Worm (Caenorhabditis elegans): ENCODE results near the gene ZK856.4.

The ZK856.4 gene

ce11 chrV:10145653-10146052 is 37.4 kb upstream of the ZK856.4 start, which contains the start of gene C51E3.9:
C51E3.9 (plus strand) TSS chrV:10145953.
- TF ChIP-seq lin-35 (GFP tag; optimal IDR thresholded peaks at IDR 0.05) (no peak), B0019.2 (GFP tag; conservative IDR thresholded peaks at IDR 0.05) (no peak), K12H6.12 (tag; optimal IDR thresholded peaks at IDR 0.05) (no peak), egl-44 (GFP tag; IDR thresholded peaks at IDR 0.05) (no peak), tbx-9 (tag; optimal IDR thresholded peaks at IDR 0.05; ENCODE audit: borderline replicate concordance) (no peak), pha-4 (tag; optimal IDR thresholded peaks at IDR 0.05) (no peak), ceh-91 (GFP tag; IDR thresholded peaks at IDR 0.05) (no peak)

- TF ChIP-seq bed-2 (GFP tag; IDR thresholded peaks at IDR 0.05), result no peak
- TF ChIP-seq ceh-79 (tag; optimal IDR thresholded peaks at IDR 0.05), result no peak
- TF ChIP-seq ztf-25 (GFP tag; IDR thresholded peaks at IDR 0.05), result no peak
- TF ChIP-seq Y53F4B.3 (GFP tag; IDR thresholded peaks at IDR 0.05), result no peak
These were observed 36.3 kb upstream of the ZK856.4 start for ce11 chrV:10146787-10147186.

ce11 chrV:10148352-10148751 is 34.7 kb upstream of the ZK856.4 start, which contains the start of gene srsx-26:
srsx-26 (plus strand) TSS chrV:10148652.
- TF ChIP-seq dox-1 (GFP tag; IDR thresholded peaks at IDR 0.05), result no peak
- TF ChIP-seq nhr-120 (GFP tag; IDR thresholded peaks at IDR 0.05), result no peak
- TF ChIP-seq F57A8.1 (GFP tag; optimal IDR thresholded peaks at IDR 0.05), result no peak

ce11 chrV:10149728-10150127 is 33.4 kb upstream of the ZK856.4 start, which contains the start of gene srsx-27:
srsx-27 (plus strand) TSS chrV:10150028.
- TF ChIP-seq repo-1 (tag; optimal IDR thresholded peaks at IDR 0.05), result no peak
- no peak for TF ChIP-seq C06A6.2 (GFP tag; conservative IDR thresholded peaks at IDR 0.05)
- no peak for TF ChIP-seq F22D6.2 (tag; optimal IDR thresholded peaks at IDR 0.05)
- no peak for TF ChIP-seq Y67H2A.10 (GFP tag; conservative IDR thresholded peaks at IDR 0.05)
- TF ChIP-seq F10E7.11 (tag; optimal IDR thresholded peaks at IDR 0.05), result no peak
- no peak for TF ChIP-seq F49E8.2 (tag; optimal IDR thresholded peaks at IDR 0.05; ENCODE audit: insufficient read depth)
- no peak for TF ChIP-seq somi-1 (GFP tag; optimal IDR thresholded peaks at IDR 0.05)
- TF ChIP-seq ztf-28 (GFP tag; IDR thresholded peaks at IDR 0.05), result no peak
- no peak for TF ChIP-seq athp-1 (tag; optimal IDR thresholded peaks at IDR 0.05)
- TF ChIP-seq snpc-1.1 (tag; optimal IDR thresholded peaks at IDR 0.05; ENCODE audit: insufficient read depth), result no peak
- no peak for TF ChIP-seq tbp1 (GFP tag; optimal IDR thresholded peaks at IDR 0.05)
- no peak for TF ChIP-seq chd-7 (tag; optimal IDR thresholded peaks at IDR 0.05)
- TF ChIP-seq tbx-9 (tag; optimal IDR thresholded peaks at IDR 0.05; ENCODE audit: borderline replicate concordance), result no peak
- no peak for TF ChIP-seq madf-3 (GFP tag; IDR thresholded peaks at IDR 0.05)

ce11 chrV:10152278-10152677 is 30.8 kb upstream of the ZK856.4 start, which contains the start of gene srsx-28:
srsx-28 (plus strand) TSS chrV:10152578.
- no peak for TF ChIP-seq cebp-2 (GFP tag; IDR thresholded peaks at IDR 0.05)
- TF ChIP-seq B0035.1 (tag; optimal IDR thresholded peaks at IDR 0.05), result no peak
- no peak for TF ChIP-seq rpc-1 (optimal IDR thresholded peaks at IDR 0.05)
- TF ChIP-seq rpc-1 (tag; optimal IDR thresholded peaks at IDR 0.05), result no peak
- TF ChIP-seq ztf-25 (GFP tag; IDR thresholded peaks at IDR 0.05), result no peak
- no peak for TF ChIP-seq hmg-1.2 (GFP tag; IDR thresholded peaks at IDR 0.05)
- no peak for TF ChIP-seq nfya-2 (GFP tag; IDR thresholded peaks at IDR 0.05)
